Worm (Caenorhabditis elegans) whole organism, L1 larva: ENCODE measurements around the gene rol-6.

Source experiments
- skn-1 ChIP-seq: fragments of 150-350 bp; optimal IDR thresholded peaks from 2 replicates; lab custom pipeline; 2014; ENCODE audit warnings: missing biosample characterization, missing genetic modification characterization
- sox-4 ChIP-seq: sonication (generic microtip); optimal IDR thresholded peaks from 2 replicates; lab custom pipeline; 2016; ENCODE audit warnings: missing genetic modification characterization, missing compliant biosample characterization

DNA sequence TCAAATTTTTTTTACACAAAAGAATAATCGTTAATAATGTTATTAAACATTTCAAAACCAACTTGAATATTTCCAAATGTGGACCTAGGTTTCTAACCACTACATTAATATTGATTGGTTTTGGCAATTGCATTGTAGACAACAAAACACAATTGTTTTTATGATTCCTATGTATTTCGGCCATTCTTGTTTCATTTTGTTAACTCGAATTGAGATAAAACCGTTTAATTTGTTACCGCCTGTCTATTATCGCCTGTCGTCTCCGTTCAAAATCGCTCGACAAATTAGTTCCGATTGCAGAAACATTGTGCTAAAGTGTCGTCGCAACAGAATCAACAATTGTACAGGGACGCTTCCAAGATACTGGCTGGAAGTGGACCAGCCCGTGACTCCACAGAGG lies 37.8 kb downstream of the rol-6 start, which contains the start of gene let-19:
- no peak for TF ChIP-seq sox-4 (tag; lab: Kevin White, UChicago)
- TF ChIP-seq skn-1 (tag; lab: Kevin White, UChicago): no peak
